Worm (Caenorhabditis elegans) whole organism, L4/young adult: ENCODE measurements around the gene T09D3.8.

Experiments used
- dao-5 ChIP-seq: sonication (generic microtip); optimal IDR thresholded peaks from 2 replicates; lab custom pipeline; 2016; ENCODE audit warnings: missing genotype, missing genetic modification characterization, moderate library complexity, missing compliant biosample characterization
- him-1 ChIP-seq: sonication (generic microtip); optimal IDR thresholded peaks from 2 replicates; lab custom pipeline; 2016; ENCODE audit warnings: missing genotype, missing genetic modification reagents, missing genetic modification characterization, missing compliant biosample characterization

DNA sequence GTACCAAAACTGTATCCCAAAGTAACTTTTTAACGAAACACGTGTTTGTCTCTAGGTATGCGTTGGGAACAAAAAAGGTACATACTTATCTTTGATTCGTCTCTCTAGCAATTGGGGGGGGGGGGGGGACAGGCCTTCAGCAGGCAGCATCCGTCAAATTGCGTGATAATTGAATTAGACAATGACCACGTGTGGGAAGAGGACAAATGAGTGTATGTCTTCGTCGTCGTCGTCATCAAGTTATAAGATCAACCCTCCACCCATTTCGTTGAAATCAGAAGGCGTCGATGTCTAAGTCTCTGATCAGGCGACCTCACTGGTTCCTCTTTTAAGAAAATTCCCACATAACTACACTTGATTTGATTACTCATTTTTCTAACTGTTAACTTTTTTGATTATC is 45.7 kb downstream of the T09D3.8 start, which contains the start of gene F08F3.4:
- no peak for TF ChIP-seq him-1 (tag; lab: Kevin White, UChicago)
- no peak for TF ChIP-seq dao-5 (tag; lab: Kevin White, UChicago)
